Worm (Caenorhabditis elegans): ENCODE measurements around the gene ndg-4.

ndg-4 gene

ce11 chrIII:4419117-4419978 lies 47.8 kb downstream of the ndg-4 start, which contains the start of the genes R07E5.7 and cku-80:
TSS of gene R07E5.7 (minus strand) at chrIII:4419167.
TSS of gene cku-80 (plus strand) at chrIII:4419848.
- TF ChIP-seq unc-62 (GFP tag; optimal IDR thresholded peaks at IDR 0.05) = no peak

ce11 chrIII:4417956-4418355 lies 49.2 kb downstream of the ndg-4 start, which contains the start of the genes R07E5.19 and pdcd-2:
TSS of gene R07E5.19 (minus strand) at chrIII:4418056.
TSS of gene pdcd-2 (minus strand) at chrIII:4418057.
- TF ChIP-seq unc-62 (GFP tag; optimal IDR thresholded peaks at IDR 0.05) = no peak

- no peak for TF ChIP-seq unc-62 (GFP tag; optimal IDR thresholded peaks at IDR 0.05)
These were observed 52.0 kb downstream of the ndg-4 start, which contains the start of gene R07E5.11 for ce11 chrIII:4415135-4415534. TSS of gene R07E5.11 (minus strand) at chrIII:4415235.

ce11 chrIII:4413099-4413498 lies 54.1 kb downstream of the ndg-4 start, which contains the start of gene mpc-1:
TSS of gene mpc-1 (plus strand) at chrIII:4413457.
- no peak for TF ChIP-seq unc-62 (GFP tag; optimal IDR thresholded peaks at IDR 0.05)

All from whole organism, dauer.